Fruit fly (Drosophila melanogaster) whole organism, embryonic: ENCODE data around the gene CG3434.
A peak's percentile ranks its signal among the peaks of the same experiment; 100 is the strongest.

Experiments used
- Asciz ChIP-seq: fragments of 200-800 bp; sonication (Bioruptor generic); optimal IDR thresholded peaks from 2 replicates; lab custom pipeline; 2017; ENCODE audit warnings: missing biosample characterization, mild to moderate bottlenecking, missing genetic modification characterization, missing genetic modification reagents
- CG11093 ChIP-seq: fragments of 200-800 bp; sonication (Bioruptor generic); IDR thresholded peaks from 3 replicates; pipeline ENCODE4 v1.3.6; 2022; ENCODE audit warnings: missing biosample characterization, missing genetic modification characterization
- CG17328 ChIP-seq: fragments of 200-800 bp; sonication (Bioruptor generic); IDR thresholded peaks from 2 replicates; pipeline ENCODE4 v1.3.6; 2022; ENCODE audit warnings: missing biosample characterization, missing genetic modification characterization
- CG17359 ChIP-seq: fragments of 200-800 bp; sonication (Bioruptor generic); optimal IDR thresholded peaks from 3 replicates; lab custom pipeline; 2018; ENCODE audit warnings: missing biosample characterization, mild to moderate bottlenecking, missing genetic modification characterization, moderate library complexity
- CG17802 ChIP-seq: fragments of 200-800 bp; sonication (Bioruptor generic); optimal IDR thresholded peaks from 2 replicates; lab custom pipeline; 2018; ENCODE audit warnings: missing biosample characterization, mild to moderate bottlenecking, missing genetic modification characterization, moderate library complexity
- CG1792 ChIP-seq: fragments of 200-800 bp; sonication (Bioruptor generic); optimal IDR thresholded peaks from 2 replicates; lab custom pipeline; 2016; ENCODE audit warnings: missing biosample characterization, missing genetic modification characterization
- CG18599 ChIP-seq: fragments of 200-800 bp; sonication (Bioruptor generic); optimal IDR thresholded peaks from 3 replicates; lab custom pipeline; 2017; ENCODE audit warnings: missing biosample characterization, missing genetic modification characterization, mild to moderate bottlenecking, moderate library complexity, missing genetic modification reagents
- CG2202 ChIP-seq: fragments of 200-800 bp; sonication (Bioruptor generic); optimal IDR thresholded peaks from 2 replicates; lab custom pipeline; 2018; ENCODE audit warnings: missing biosample characterization, mild to moderate bottlenecking, missing genetic modification characterization
- CG30403 ChIP-seq: fragments of 200-800 bp; sonication (Bioruptor generic); optimal IDR thresholded peaks from 3 replicates; lab custom pipeline; 2016; ENCODE audit warnings: missing biosample characterization, missing genetic modification characterization
- CG34224 ChIP-seq: fragments of 200-800 bp; sonication (Bioruptor generic); IDR thresholded peaks from 3 replicates; pipeline ENCODE4 v1.3.6; 2022; ENCODE audit warnings: missing biosample characterization, missing genetic modification characterization; ENCODE audit not compliant: partially characterized antibody
- CG43689 ChIP-seq: fragments of 200-800 bp; sonication (Bioruptor generic); IDR thresholded peaks from 2 replicates; pipeline ENCODE4 v1.3.6; 2022; ENCODE audit warnings: missing biosample characterization, missing genetic modification characterization
- CG4424 ChIP-seq: fragments of 200-800 bp; sonication (Bioruptor generic); optimal IDR thresholded peaks from 3 replicates; lab custom pipeline; 2016; ENCODE audit warnings: missing biosample characterization, missing genetic modification characterization
- CG5180 ChIP-seq: fragments of 200-800 bp; sonication (Bioruptor generic); optimal IDR thresholded peaks from 3 replicates; lab custom pipeline; 2017; ENCODE audit warnings: missing biosample characterization, missing genetic modification characterization, mild to moderate bottlenecking, moderate library complexity, missing genetic modification reagents
- CG5953 ChIP-seq: fragments of 200-800 bp; sonication (Bioruptor generic); IDR thresholded peaks from 2 replicates; pipeline ENCODE4 v1.3.6; 2022; ENCODE audit warnings: missing biosample characterization, missing genetic modification characterization
- CG6175 ChIP-seq: fragments of 200-800 bp; sonication (Bioruptor generic); IDR thresholded peaks from 3 replicates; pipeline ENCODE4 v1.3.6; 2022; ENCODE audit warnings: missing biosample characterization, missing genetic modification characterization
- CG6654 ChIP-seq: fragments of 200-800 bp; sonication (Bioruptor generic); optimal IDR thresholded peaks from 2 replicates; lab custom pipeline; 2017; ENCODE audit warnings: missing biosample characterization, mild to moderate bottlenecking, missing genetic modification characterization
- CG7271 ChIP-seq: fragments of 200-800 bp; sonication (Bioruptor generic); optimal IDR thresholded peaks from 2 replicates; lab custom pipeline; 2018; ENCODE audit warnings: missing biosample characterization, mild to moderate bottlenecking, missing genetic modification characterization, moderate library complexity
- CG8290 ChIP-seq, 3 experiments: fragments of 200-800 bp; sonication (Bioruptor generic); optimal IDR thresholded peaks; 2 replicates each; lab custom pipeline; 2016 to 2019; ENCODE audit warnings: missing biosample characterization in 3 of 3, missing genetic modification characterization in 3 of 3, mild to moderate bottlenecking in 2 of 3, moderate library complexity in 1 of 3
- CG8924 ChIP-seq: fragments of 200-800 bp; optimal IDR thresholded peaks from 3 replicates; lab custom pipeline; 2019; ENCODE audit warnings: missing biosample characterization, mild to moderate bottlenecking, missing genetic modification characterization, moderate library complexity
- CG9727 ChIP-seq: fragments of 200-800 bp; sonication (Bioruptor generic); optimal IDR thresholded peaks from 3 replicates; lab custom pipeline; 2017; ENCODE audit warnings: missing biosample characterization, mild to moderate bottlenecking, missing genetic modification characterization
- CG9817 ChIP-seq: fragments of 200-800 bp; sonication (Bioruptor generic); optimal IDR thresholded peaks from 2 replicates; lab custom pipeline; 2018; ENCODE audit warnings: missing biosample characterization, mild to moderate bottlenecking, missing genetic modification characterization, moderate library complexity
- Deaf1 ChIP-seq: fragments of 200-800 bp; optimal IDR thresholded peaks from 3 replicates; lab custom pipeline; 2019; ENCODE audit warnings: missing biosample characterization, mild to moderate bottlenecking, missing genetic modification characterization, moderate library complexity
- Ets65A ChIP-seq: fragments of 200-800 bp; sonication (Bioruptor generic); peaks from one replicate; lab custom pipeline; 2016; ENCODE audit warnings: missing biosample characterization, missing genetic modification characterization
- H2.0 ChIP-seq: fragments of 200-800 bp; sonication (Bioruptor generic); IDR thresholded peaks from 2 replicates; pipeline ENCODE4 v1.3.6; 2022; ENCODE audit warnings: missing biosample characterization, missing genetic modification characterization
- Jarid2 ChIP-seq: fragments of 200-800 bp; sonication (Bioruptor generic); optimal IDR thresholded peaks from 3 replicates; lab custom pipeline; 2017; ENCODE audit warnings: mild to moderate bottlenecking, missing biosample characterization, missing genetic modification reagents, missing genetic modification characterization
- MBD-R2 ChIP-seq: fragments of 200-800 bp; sonication (Bioruptor generic); IDR thresholded peaks from 2 replicates; pipeline ENCODE4 v1.3.6; 2022; ENCODE audit warnings: missing biosample characterization, missing genetic modification characterization
- Neu2 ChIP-seq: fragments of 200-800 bp; sonication (Bioruptor generic); optimal IDR thresholded peaks from 3 replicates; lab custom pipeline; 2016; ENCODE audit warnings: missing biosample characterization, missing genetic modification characterization, borderline replicate concordance
- Nf-YA ChIP-seq: fragments of 200-800 bp; sonication (Bioruptor generic); IDR thresholded peaks from 2 replicates; pipeline ENCODE4 v1.3.6; 2022; ENCODE audit warnings: missing biosample characterization, missing genetic modification characterization
- Nf-YB ChIP-seq: fragments of 200-800 bp; sonication (Bioruptor generic); optimal IDR thresholded peaks from 3 replicates; lab custom pipeline; 2019; ENCODE audit warnings: missing biosample characterization, mild to moderate bottlenecking, missing genetic modification characterization, moderate library complexity
- Opbp ChIP-seq: fragments of 200-800 bp; sonication (Bioruptor generic); IDR thresholded peaks from 3 replicates; pipeline ENCODE4 v1.3.6; 2022; ENCODE audit warnings: missing biosample characterization, missing genetic modification characterization; ENCODE audit not compliant: partially characterized antibody
- Optix ChIP-seq: fragments of 200-800 bp; sonication (Bioruptor generic); IDR thresholded peaks from 3 replicates; pipeline ENCODE4 v1.3.6; 2022; ENCODE audit warnings: missing biosample characterization, missing genetic modification characterization
- Trl ChIP-seq, 3 experiments: fragments of >200 bp in 2 of 3; fragments of 200-800 bp in 1 of 3; sonication (Bioruptor generic) in 1 of 3; optimal IDR thresholded peaks; 2 replicates in 1 of 3; 3 replicates in 2 of 3; lab custom pipeline; 2016 to 2017; ENCODE audit warnings: missing biosample characterization in 1 of 3, missing genetic modification characterization in 1 of 3
- aop ChIP-seq: fragments of 200-800 bp; sonication (Bioruptor generic); IDR thresholded peaks from 2 replicates; pipeline ENCODE4 v1.3.6; 2022; ENCODE audit warnings: missing biosample characterization, missing genetic modification characterization
- ap ChIP-seq: fragments of 200-800 bp; sonication (Bioruptor generic); IDR thresholded peaks from 2 replicates; pipeline ENCODE4 v1.3.6; 2022; ENCODE audit warnings: missing biosample characterization, missing genetic modification characterization
- dan ChIP-seq: fragments of 200-800 bp; sonication (Bioruptor generic); IDR thresholded peaks from 2 replicates; pipeline ENCODE4 v1.3.6; 2022; ENCODE audit warnings: missing biosample characterization, missing genetic modification characterization
- dmrt11E ChIP-seq: fragments of 200-800 bp; sonication (Bioruptor generic); optimal IDR thresholded peaks from 3 replicates; lab custom pipeline; 2018; ENCODE audit warnings: missing biosample characterization, mild to moderate bottlenecking, missing genetic modification characterization, moderate library complexity
- fru ChIP-seq: fragments of >200 bp; optimal IDR thresholded peaks from 2 replicates; lab custom pipeline; 2017
- gce ChIP-seq: fragments of 200-800 bp; sonication (Bioruptor generic); IDR thresholded peaks from 3 replicates; pipeline ENCODE4 v1.3.6; 2022; ENCODE audit warnings: missing biosample characterization, missing genetic modification characterization
- lola ChIP-seq, 3 experiments: fragments of >200 bp in 2 of 3; fragments of 200-800 bp in 1 of 3; sonication (Bioruptor generic) in 1 of 3; optimal IDR thresholded peaks; 2 replicates each; lab custom pipeline; 2017 to 2019; ENCODE audit warnings: missing biosample characterization in 3 of 3, missing genetic modification characterization in 3 of 3, mild to moderate bottlenecking in 1 of 3, moderate library complexity in 1 of 3
- nmo ChIP-seq: fragments of 200-800 bp; sonication (Bioruptor generic); optimal IDR thresholded peaks from 2 replicates; lab custom pipeline; 2018; ENCODE audit warnings: missing biosample characterization, mild to moderate bottlenecking, missing genetic modification characterization, moderate library complexity
- org-1 ChIP-seq: fragments of 200-800 bp; sonication (Bioruptor generic); optimal IDR thresholded peaks from 2 replicates; lab custom pipeline; 2017; ENCODE audit warnings: missing biosample characterization, missing genetic modification characterization
- prd ChIP-seq, 3 experiments: fragments of >200 bp in 2 of 3; fragments of 200-800 bp in 1 of 3; sonication (Bioruptor generic) in 1 of 3; optimal IDR thresholded peaks in 2 of 3; IDR thresholded peaks in 1 of 3; 2 replicates in 2 of 3; 3 replicates in 1 of 3; pipeline versions ENCODE4 v1.3.6 to Lab custom; 2017 to 2022; ENCODE audit warnings: missing biosample characterization in 1 of 3, missing genetic modification characterization in 1 of 3
- pros ChIP-seq: fragments of 200-800 bp; sonication (Bioruptor generic); optimal IDR thresholded peaks from 3 replicates; lab custom pipeline; 2019; ENCODE audit warnings: missing biosample characterization, mild to moderate bottlenecking, missing genetic modification characterization, moderate library complexity
- ranshi ChIP-seq: fragments of 200-800 bp; sonication (Bioruptor generic); IDR thresholded peaks from 2 replicates; pipeline ENCODE4 v1.3.6; 2022; ENCODE audit warnings: missing biosample characterization, missing genetic modification characterization
- seq ChIP-seq: fragments of 200-800 bp; sonication (Bioruptor generic); IDR thresholded peaks from 2 replicates; pipeline ENCODE4 v1.3.6; 2022; ENCODE audit warnings: missing biosample characterization, missing genetic modification characterization
- slou ChIP-seq: fragments of 200-800 bp; sonication (Bioruptor generic); optimal IDR thresholded peaks from 3 replicates; lab custom pipeline; 2016; ENCODE audit warnings: missing biosample characterization, missing genetic modification characterization
- wdn ChIP-seq: fragments of 200-800 bp; sonication (Bioruptor generic); IDR thresholded peaks from 2 replicates; pipeline ENCODE4 v1.3.6; 2022; ENCODE audit warnings: missing biosample characterization, missing genetic modification characterization

Gene CG3434

dm6 chr3L:9410754-9411423 lies 49.7 kb downstream of the CG3434 start, which contains the start of the genes CG4022 and Cpsf5 (continued):
- no peak; the same call in 1 of the 3 replicates for TF ChIP-seq Optix (GFP tag; lab: Robert Waterston, UW)
- TF ChIP-seq Nf-YB (GFP tag; lab: Kevin White, UChicago), result peak; percentile 70
- TF ChIP-seq MBD-R2, result peak; percentile 84
- peak; percentile 19; the same call in 1 of the 3 replicates for TF ChIP-seq CG6175 (GFP tag; lab: Robert Waterston, UW)
- peak; percentile 74 for TF ChIP-seq seq (GFP tag; lab: Robert Waterston, UW)
- peak; percentile 55; the same call in 1 of the 2 replicates for TF ChIP-seq wdn
- peak; percentile 69 for TF ChIP-seq CG2202 (tag; lab: Kevin White, UChicago)
- no peak for TF ChIP-seq prd (optimal IDR thresholded peaks at IDR 0.05; lab: Kevin White, UChicago)
- TF ChIP-seq prd (GFP tag; IDR thresholded peaks at IDR 0.05; lab: Robert Waterston, UW), result peak; percentile 84
- peak; percentile 86 for TF ChIP-seq dmrt11E
- TF ChIP-seq Jarid2 (GFP tag; lab: Kevin White, UChicago), result no peak
- no peak for TF ChIP-seq fru (lab: Kevin White, UChicago)
- peak; percentile 67 for TF ChIP-seq CG7271 (tag; lab: Kevin White, UChicago)
- TF ChIP-seq nmo, result peak; percentile 91
- no peak for TF ChIP-seq Neu2 (GFP tag; lab: Kevin White, UChicago)
- TF ChIP-seq pros (GFP tag; lab: Kevin White, UChicago), result no peak
- TF ChIP-seq CG5180 (GFP tag; lab: Kevin White, UChicago), result no peak
- TF ChIP-seq CG11093 (GFP tag; lab: Robert Waterston, UW), result peak; percentile 76; the same call in 2 of the 3 replicates
- no peak for TF ChIP-seq dan
- peak; percentile 84 for TF ChIP-seq CG9727 (GFP tag; lab: Kevin White, UChicago)
- peak; percentile 1; the same call in 1 of the 2 replicates for TF ChIP-seq CG5953 (GFP tag; lab: Robert Waterston, UW)
- peak; percentile 51 for TF ChIP-seq slou (GFP tag; lab: Kevin White, UChicago)
- peak; percentile 86 for TF ChIP-seq CG4424 (GFP tag; lab: Kevin White, UChicago)
- peak in 1 of 3 experiments; percentile 84 for TF ChIP-seq lola (GFP tag; optimal IDR thresholded peaks at IDR 0.05; lab: Kevin White, UChicago)
- no peak for TF ChIP-seq CG6654
- TF ChIP-seq Ets65A, result peak; percentile 90
- TF ChIP-seq CG1792 (GFP tag; lab: Kevin White, UChicago), result peak; percentile 55
- peak; percentile 74 for TF ChIP-seq CG17359 (tag; lab: Kevin White, UChicago)
- peak; percentile 42 for TF ChIP-seq CG17802 (tag; lab: Kevin White, UChicago)
- peak; percentile 90 for TF ChIP-seq CG30403 (GFP tag; lab: Kevin White, UChicago)
- TF ChIP-seq CG9817, result peak; percentile 90
- TF ChIP-seq CG43689 (GFP tag; lab: Robert Waterston, UW), result peak; percentile 71; the same call in 1 of the 2 replicates
- peak; percentile 90 for TF ChIP-seq CG8924 (tag; lab: Kevin White, UChicago)
- TF ChIP-seq ap, result peak; percentile 56
- no peak for TF ChIP-seq Trl (optimal IDR thresholded peaks at IDR 0.05; lab: Kevin White, UChicago)
- peak; percentile 57 for TF ChIP-seq Trl (GFP tag; optimal IDR thresholded peaks at IDR 0.05; lab: Kevin White, UChicago)
- TF ChIP-seq Deaf1 (tag; lab: Kevin White, UChicago), result peak; percentile 60
- TF ChIP-seq Nf-YA (GFP tag; lab: Robert Waterston, UW), result peak; percentile 71
- TF ChIP-seq ranshi (GFP tag; lab: Robert Waterston, UW), result peak; percentile 82; the same call in 1 of the 2 replicates
- TF ChIP-seq gce, result peak; percentile 80; the same call in 1 of the 3 replicates
- peak; percentile 52 for TF ChIP-seq Asciz
- no peak for TF ChIP-seq CG34224 (GFP tag; lab: Robert Waterston, UW)
- TF ChIP-seq org-1, result peak; percentile 45
- TF ChIP-seq CG18599 (GFP tag; lab: Kevin White, UChicago), result peak; percentile 88
- peak; percentile 87 for TF ChIP-seq CG17328
- TF ChIP-seq aop (GFP tag; lab: Robert Waterston, UW), result no peak
- peak; percentile 81 for TF ChIP-seq H2.0
- peak; percentile 80 for TF ChIP-seq CG8290 (GFP tag; optimal IDR thresholded peaks at IDR 0.05; lab: Kevin White, UChicago)
- TF ChIP-seq CG8290 (tag; optimal IDR thresholded peaks at IDR 0.05; lab: Kevin White, UChicago), result peak; percentile 31 to 35
- TF ChIP-seq Opbp, result no peak
